Worm (Caenorhabditis elegans) whole organism, L3 larva: Measurements from ENCODE around the gene clec-75.

Experiments
- R02D3.7 ChIP-seq: fragments of 150-350 bp; optimal IDR thresholded peaks from 2 replicates; lab custom pipeline; 2014; ENCODE audit warnings: missing biosample characterization, missing genetic modification characterization
- ZK546.5 ChIP-seq: sonication (generic microtip); optimal IDR thresholded peaks from 2 replicates; lab custom pipeline; 2017; ENCODE audit warnings: missing biosample characterization, missing genetic modification characterization
- aly-2 ChIP-seq: fragments of 150-350 bp; optimal IDR thresholded peaks from 2 replicates; lab custom pipeline; 2014; ENCODE audit warnings: missing biosample characterization, missing genetic modification characterization
- ama-1 ChIP-seq: fragments of 150-350 bp; optimal IDR thresholded peaks from 2 replicates; lab custom pipeline; 2018
- ceh-28 ChIP-seq: fragments of 150-350 bp; optimal IDR thresholded peaks from 2 replicates; lab custom pipeline; 2014; ENCODE audit warnings: missing biosample characterization, missing genetic modification reagents, missing genetic modification characterization
- ceh-82 ChIP-seq: fragments of 150-350 bp; optimal IDR thresholded peaks from 2 replicates; lab custom pipeline; 2014; ENCODE audit warnings: missing biosample characterization, missing genetic modification characterization
- ceh-9 ChIP-seq: sonication (generic microtip); optimal IDR thresholded peaks from 2 replicates; lab custom pipeline; 2018; ENCODE audit warnings: missing biosample characterization, missing genetic modification characterization
- daf-12 ChIP-seq: fragments of 150-350 bp; optimal IDR thresholded peaks from 2 replicates; lab custom pipeline; 2014; ENCODE audit warnings: missing biosample characterization, missing genetic modification reagents, missing genetic modification characterization
- egl-5 ChIP-seq: fragments of 150-350 bp; optimal IDR thresholded peaks from 2 replicates; lab custom pipeline; 2017; ENCODE audit warnings: missing biosample characterization, missing genetic modification reagents, missing genetic modification characterization, inconsistent platforms
- elt-1 ChIP-seq: fragments of 150-350 bp; optimal IDR thresholded peaks from 2 replicates; lab custom pipeline; 2014; ENCODE audit warnings: missing biosample characterization, missing genetic modification characterization
- elt-2 ChIP-seq: sonication (generic microtip); optimal IDR thresholded peaks from 2 replicates; lab custom pipeline; 2016; ENCODE audit warnings: missing genetic modification reagents, mild to moderate bottlenecking, missing genetic modification characterization, missing compliant biosample characterization
- elt-3 ChIP-seq, 3 experiments: fragments of 150-350 bp in 1 of 3; sonication (generic microtip) in 2 of 3; optimal IDR thresholded peaks; 2 replicates in 2 of 3; 4 replicates in 1 of 3; lab custom pipeline; 2014 to 2017; ENCODE audit warnings: missing biosample characterization in 3 of 3, missing genetic modification characterization in 3 of 3
- eor-1 ChIP-seq, 2 experiments: fragments of 150-350 bp; optimal IDR thresholded peaks; 2 replicates each; lab custom pipeline; 2014 to 2018; ENCODE audit warnings: missing biosample characterization in 2 of 2, missing genetic modification characterization in 2 of 2
- fkh-10 ChIP-seq: sonication (generic microtip); optimal IDR thresholded peaks from 2 replicates; lab custom pipeline; 2017; ENCODE audit warnings: missing biosample characterization, missing genetic modification reagents, missing genetic modification characterization
- fkh-2 ChIP-seq: fragments of 150-350 bp; optimal IDR thresholded peaks from 2 replicates; lab custom pipeline; 2014; ENCODE audit warnings: missing biosample characterization, missing genetic modification reagents, missing genetic modification characterization
- hmg-11 ChIP-seq: sonication (generic microtip); optimal IDR thresholded peaks from 2 replicates; lab custom pipeline; 2016; ENCODE audit warnings: missing genetic modification characterization, missing compliant biosample characterization
- jun-1 ChIP-seq: fragments of 150-350 bp; optimal IDR thresholded peaks from 2 replicates; lab custom pipeline; 2014; ENCODE audit warnings: missing biosample characterization, missing genetic modification reagents, missing genetic modification characterization
- lin-15B ChIP-seq: fragments of 150-350 bp; optimal IDR thresholded peaks from 2 replicates; lab custom pipeline; 2014; ENCODE audit warnings: missing biosample characterization, missing genetic modification characterization
- lin-39 ChIP-seq: fragments of 150-350 bp; optimal IDR thresholded peaks from 2 replicates; lab custom pipeline; 2018; ENCODE audit warnings: missing biosample characterization, missing genetic modification reagents, missing genetic modification characterization
- lsy-12 ChIP-seq: sonication (generic microtip); optimal IDR thresholded peaks from 2 replicates; lab custom pipeline; 2016; ENCODE audit warnings: mild to moderate bottlenecking, missing genetic modification characterization, missing compliant biosample characterization
- mml-1 ChIP-seq: fragments of 150-350 bp; sonication (generic microtip); optimal IDR thresholded peaks from 3 replicates; lab custom pipeline; 2014; ENCODE audit warnings: missing biosample characterization, missing genetic modification characterization
- nhr-11 ChIP-seq: fragments of 150-350 bp; optimal IDR thresholded peaks from 2 replicates; lab custom pipeline; 2014; ENCODE audit warnings: missing biosample characterization, missing genetic modification characterization
- nhr-12 ChIP-seq: fragments of 150-350 bp; optimal IDR thresholded peaks from 2 replicates; lab custom pipeline; 2014; ENCODE audit warnings: missing biosample characterization, missing genetic modification characterization
- nhr-23 ChIP-seq: fragments of 150-350 bp; optimal IDR thresholded peaks from 2 replicates; lab custom pipeline; 2014; ENCODE audit warnings: missing biosample characterization, missing genetic modification reagents, missing genetic modification characterization
- nhr-237 ChIP-seq: fragments of 150-350 bp; optimal IDR thresholded peaks from 2 replicates; lab custom pipeline; 2014; ENCODE audit warnings: missing biosample characterization, missing genetic modification characterization
- nhr-25 ChIP-seq: sonication (generic microtip); optimal IDR thresholded peaks from 2 replicates; lab custom pipeline; 2017; ENCODE audit warnings: missing biosample characterization, missing genetic modification characterization
- nhr-28 ChIP-seq: fragments of 150-350 bp; optimal IDR thresholded peaks from 2 replicates; lab custom pipeline; 2014; ENCODE audit warnings: missing biosample characterization, missing genetic modification characterization
- nhr-43 ChIP-seq: sonication (generic microtip); optimal IDR thresholded peaks from 2 replicates; lab custom pipeline; 2016; ENCODE audit warnings: mild to moderate bottlenecking, missing genetic modification characterization, missing compliant biosample characterization; ENCODE audit not compliant: poor library complexity, severe bottlenecking
- nhr-67 ChIP-seq: fragments of 150-350 bp; optimal IDR thresholded peaks from 2 replicates; lab custom pipeline; 2014; ENCODE audit warnings: missing biosample characterization, missing genetic modification characterization
- nhr-76 ChIP-seq: fragments of 150-350 bp; sonication (generic microtip); optimal IDR thresholded peaks from 5 replicates; lab custom pipeline; 2014; ENCODE audit warnings: missing biosample characterization, missing genetic modification characterization
- pha-4 ChIP-seq: fragments of 150-350 bp; optimal IDR thresholded peaks from 2 replicates; lab custom pipeline; 2014; ENCODE audit warnings: missing biosample characterization, missing genetic modification reagents, missing genetic modification characterization
- pqm-1 ChIP-seq: fragments of 150-350 bp; optimal IDR thresholded peaks from 2 replicates; lab custom pipeline; 2017; ENCODE audit warnings: missing biosample characterization, missing genetic modification characterization, inconsistent platforms
- sea-2 ChIP-seq: fragments of 150-350 bp; sonication (generic microtip); optimal IDR thresholded peaks from 4 replicates; lab custom pipeline; 2014; ENCODE audit warnings: missing biosample characterization, missing genetic modification reagents, missing genetic modification characterization
- skn-1 ChIP-seq: fragments of 150-350 bp; optimal IDR thresholded peaks from 2 replicates; lab custom pipeline; 2014; ENCODE audit warnings: missing biosample characterization, missing genetic modification characterization
- snpc-4 ChIP-seq: fragments of 150-350 bp; optimal IDR thresholded peaks from 2 replicates; lab custom pipeline; 2014; ENCODE audit warnings: missing biosample characterization, missing genetic modification characterization
- tbx-2 ChIP-seq: sonication (generic microtip); optimal IDR thresholded peaks from 2 replicates; lab custom pipeline; 2016; ENCODE audit warnings: mild to moderate bottlenecking, missing genetic modification characterization, missing compliant biosample characterization
- unc-39 ChIP-seq: sonication (generic microtip); optimal IDR thresholded peaks from 4 replicates; lab custom pipeline; 2017; ENCODE audit warnings: missing biosample characterization, missing genetic modification characterization
- zag-1 ChIP-seq: fragments of 150-350 bp; optimal IDR thresholded peaks from 2 replicates; lab custom pipeline; 2014; ENCODE audit warnings: missing biosample characterization, missing genetic modification characterization
- ztf-11 ChIP-seq: fragments of 150-350 bp; optimal IDR thresholded peaks from 2 replicates; lab custom pipeline; 2014; ENCODE audit warnings: missing biosample characterization, missing genetic modification characterization
- ztf-4 ChIP-seq: fragments of 150-350 bp; optimal IDR thresholded peaks from 2 replicates; lab custom pipeline; 2014; ENCODE audit warnings: missing biosample characterization, missing genetic modification characterization

clec-75 gene

DNA sequence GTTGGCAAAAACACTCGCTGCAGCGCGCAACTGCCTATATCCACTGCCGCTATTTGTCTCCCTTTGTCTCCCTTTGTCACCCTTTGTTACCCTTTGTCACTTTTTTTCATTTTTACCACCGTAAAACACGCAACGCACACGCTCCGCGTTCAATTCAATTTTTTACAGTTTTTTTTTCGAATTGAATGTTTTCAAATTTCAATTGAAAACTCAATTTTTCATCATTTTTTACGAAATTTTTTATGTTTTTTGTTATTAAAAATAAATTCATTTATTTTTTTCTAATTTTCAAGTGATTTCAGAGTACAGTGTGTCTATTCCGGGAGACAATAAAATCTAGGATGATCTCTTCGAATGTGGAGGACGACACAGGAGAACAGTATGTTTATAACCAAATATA, 17.5 kb upstream of the clec-75 start, which contains the start of gene Y46C8AL.11:
Gene Y46C8AL.11 (plus strand): TSS at position 301 of the 400 bp plus-strand sequence.
- TF ChIP-seq unc-39 (no peak), lin-39 (no peak), sea-2 (GFP tag; lab: Kevin White, UChicago) (no peak), pha-4 (tag; lab: Kevin White, UChicago) (no peak), skn-1 (tag; lab: Kevin White, UChicago) (no peak), nhr-28 (tag; lab: Kevin White, UChicago) (no peak), egl-5 (tag; lab: Kevin White, UChicago) (no peak), lin-15B (tag; lab: Kevin White, UChicago) (no peak)

DNA sequence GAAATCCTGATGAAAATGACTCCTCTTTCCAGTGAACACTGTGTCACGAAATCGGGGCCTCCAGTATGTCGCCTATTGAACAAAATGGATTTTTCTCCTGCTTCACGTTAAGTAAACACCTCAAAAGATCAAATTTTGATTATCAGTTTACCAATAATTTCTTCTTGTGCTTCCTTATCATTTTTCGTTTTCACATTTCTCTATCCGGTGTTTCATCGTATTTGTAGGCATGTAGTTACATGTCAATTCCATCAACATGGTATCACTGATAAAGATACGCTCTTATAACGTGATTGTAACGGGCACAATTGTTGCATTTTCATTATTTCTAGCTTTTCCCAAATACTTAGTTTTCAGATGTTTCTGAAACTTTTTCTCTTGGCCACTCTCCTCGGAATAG, 16.1 kb upstream of the clec-75 start, which contains the start of gene clec-72:
Gene clec-72 (plus strand): TSS at position 358 of the 400 bp plus-strand sequence.
- TF ChIP-seq elt-2 (tag; lab: Kevin White, UChicago) (peak; percentile 98), nhr-28 (tag; lab: Kevin White, UChicago) (no peak), pqm-1 (tag; lab: Kevin White, UChicago) (peak; percentile 92), jun-1 (tag; lab: Kevin White, UChicago) (peak; percentile 84), skn-1 (tag; lab: Kevin White, UChicago) (peak; percentile 41)

- TF ChIP-seq ceh-9 (tag; lab: Kevin White, UChicago) (no peak), ceh-82 (tag; lab: Kevin White, UChicago) (no peak), nhr-67 (tag; lab: Kevin White, UChicago) (no peak), nhr-43 (tag; lab: Kevin White, UChicago) (no peak), nhr-237 (tag; lab: Kevin White, UChicago) (no peak), skn-1 (tag; lab: Kevin White, UChicago) (no peak), nhr-25 (tag; lab: Kevin White, UChicago) (no peak), snpc-4 (tag; lab: Kevin White, UChicago) (no peak), elt-2 (tag; lab: Kevin White, UChicago) (no peak), ZK546.5 (tag; lab: Kevin White, UChicago) (no peak), egl-5 (tag; lab: Kevin White, UChicago) (no peak), elt-3 (tag; optimal IDR thresholded peaks at IDR 0.05; lab: Kevin White, UChicago) (no peak), jun-1 (tag; lab: Kevin White, UChicago) (no peak), nhr-23 (tag; lab: Kevin White, UChicago) (no peak), lin-39 (no peak), nhr-76 (tag; lab: Kevin White, UChicago) (no peak), fkh-2 (tag; lab: Kevin White, UChicago) (no peak), ztf-11 (tag; lab: Kevin White, UChicago) (no peak), daf-12 (tag; lab: Kevin White, UChicago) (no peak), ztf-4 (tag; lab: Kevin White, UChicago) (no peak)
- TF ChIP-seq, all 47 proteins: peak for 0
Measured at ce11 chrIV:3956095-3956494, 4.4 kb upstream of the clec-75 start, which contains the start of gene clec-73. Gene clec-73 (minus strand): TSS chrIV:3956195.

ce11 chrIV:3956705-3957104, 3.8 kb upstream of the clec-75 start, which contains the start of gene clec-74:
Gene clec-74 (plus strand): TSS chrIV:3957005.
- TF ChIP-seq nhr-11 (tag; lab: Kevin White, UChicago) = no peak
- TF ChIP-seq daf-12 (tag; lab: Kevin White, UChicago) = no peak
- no peak for TF ChIP-seq fkh-2 (tag; lab: Kevin White, UChicago)
- TF ChIP-seq skn-1 (tag; lab: Kevin White, UChicago) = no peak
- TF ChIP-seq lin-39 = no peak
- TF ChIP-seq egl-5 (tag; lab: Kevin White, UChicago) = no peak
- no peak for TF ChIP-seq ZK546.5 (tag; lab: Kevin White, UChicago)
- no peak for TF ChIP-seq nhr-12 (tag; lab: Kevin White, UChicago)
- TF ChIP-seq aly-2 (tag; lab: Kevin White, UChicago) = no peak
- no peak for TF ChIP-seq zag-1 (tag; lab: Kevin White, UChicago)
- TF ChIP-seq ceh-9 (tag; lab: Kevin White, UChicago) = no peak
- TF ChIP-seq fkh-10 = no peak
- TF ChIP-seq pha-4 (tag; lab: Kevin White, UChicago) = no peak

DNA sequence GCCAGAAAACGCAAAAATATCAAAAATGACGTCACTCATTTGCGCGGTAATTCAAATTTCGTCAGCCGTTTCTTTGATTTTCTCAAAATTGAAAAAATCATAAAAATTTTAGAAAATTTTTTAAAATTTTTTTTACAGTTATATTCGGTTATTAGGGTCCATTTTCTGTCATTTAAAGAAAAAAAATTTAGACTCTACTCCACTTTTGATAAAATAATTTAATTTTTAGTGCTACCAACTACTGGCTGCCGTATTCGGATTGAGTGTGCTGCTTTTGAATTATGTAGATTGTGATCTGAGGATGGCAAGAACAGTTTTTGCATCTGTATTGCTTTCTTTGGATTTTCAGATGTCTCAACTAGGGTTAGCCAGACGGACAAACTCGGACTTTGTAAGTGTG, 2.0 kb downstream of the clec-75 start, which contains the start of gene Y46C8AM.1:
Gene Y46C8AM.1 (plus strand): TSS at position 301 of the 400 bp plus-strand sequence.
- TF ChIP-seq eor-1 (tag; optimal IDR thresholded peaks at IDR 0.05; lab: Kevin White, UChicago) = no peak
- TF ChIP-seq aly-2 (tag; lab: Kevin White, UChicago) = no peak
- TF ChIP-seq lsy-12 (tag; lab: Kevin White, UChicago) = no peak
- no peak for TF ChIP-seq sea-2 (GFP tag; lab: Kevin White, UChicago)
- no peak for TF ChIP-seq tbx-2
- no peak for TF ChIP-seq lin-15B (tag; lab: Kevin White, UChicago)
- no peak for TF ChIP-seq jun-1 (tag; lab: Kevin White, UChicago)
- no peak for TF ChIP-seq R02D3.7 (tag; lab: Kevin White, UChicago)
- TF ChIP-seq pqm-1 (tag; lab: Kevin White, UChicago) = no peak
- no peak for TF ChIP-seq snpc-4 (tag; lab: Kevin White, UChicago)
- no peak for TF ChIP-seq nhr-11 (tag; lab: Kevin White, UChicago)
- TF ChIP-seq mml-1 = no peak
- TF ChIP-seq ama-1 = no peak
- no peak for TF ChIP-seq nhr-67 (tag; lab: Kevin White, UChicago)
- no peak for TF ChIP-seq ceh-28 (tag; lab: Kevin White, UChicago)
- TF ChIP-seq fkh-10 = no peak
- TF ChIP-seq hmg-11 (tag; lab: Kevin White, UChicago) = no peak
- TF ChIP-seq elt-1 (tag; lab: Kevin White, UChicago) = no peak
